Worm (Caenorhabditis elegans) whole organism, L4/young adult: ENCODE results near the gene ttr-29.

Experiments used
- W03F9.2 ChIP-seq: fragments of 150-350 bp; optimal IDR thresholded peaks from 2 replicates; lab custom pipeline; 2014; ENCODE audit warnings: missing biosample characterization, missing genetic modification characterization
- dao-5 ChIP-seq: sonication (generic microtip); optimal IDR thresholded peaks from 2 replicates; lab custom pipeline; 2016; ENCODE audit warnings: missing genotype, missing genetic modification characterization, moderate library complexity, missing compliant biosample characterization
- him-1 ChIP-seq: sonication (generic microtip); optimal IDR thresholded peaks from 2 replicates; lab custom pipeline; 2016; ENCODE audit warnings: missing genotype, missing genetic modification reagents, missing genetic modification characterization, missing compliant biosample characterization

Gene ttr-29

ce11 chrV:12859144-12859543 is 47.5 kb downstream of the ttr-29 start, which contains the start of gene anp-1:
TSS of gene anp-1 (plus strand) at chrV:12859444.
- TF ChIP-seq dao-5 (tag; lab: Kevin White, UChicago) (no peak), W03F9.2 (tag; lab: Kevin White, UChicago) (no peak), him-1 (tag; lab: Kevin White, UChicago) (no peak)
